Worm (Caenorhabditis elegans) whole organism, dauer: ENCODE measurements around the gene stg-1.

ENCODE experiments used
- unc-62 ChIP-seq: sonication (generic microtip); optimal IDR thresholded peaks from 2 replicates; lab custom pipeline; 2017; ENCODE audit warnings: missing biosample characterization, missing genetic modification reagents, missing genetic modification characterization

The stg-1 gene

ce11 chrII:10060508-10060907 is at the start of gene stg-1:
Gene stg-1 (minus strand): TSS chrII:10060660.
- no peak for TF ChIP-seq unc-62 (GFP tag; lab: Kevin White, UChicago)

ce11 chrII:10108377-10108776 is 47.9 kb upstream of the stg-1 start, which contains the start of the genes ZK945.7 and ZK945.8:
Gene ZK945.7 (minus strand): TSS chrII:10108477.
Gene ZK945.8 (plus strand): TSS chrII:10108651.
- TF ChIP-seq unc-62 (GFP tag; lab: Kevin White, UChicago): no peak

- no peak for TF ChIP-seq unc-62 (GFP tag; lab: Kevin White, UChicago)
Observed at ce11 chrII:10106870-10107269, 46.4 kb upstream of the stg-1 start, which contains the start of gene ZK945.6. Gene ZK945.6 (minus strand): TSS chrII:10106970.

- no peak for TF ChIP-seq unc-62 (GFP tag; lab: Kevin White, UChicago)
Observed at ce11 chrII:10105604-10106003, 45.1 kb upstream of the stg-1 start, which contains the start of gene ZK945.4. Gene ZK945.4 (minus strand): TSS chrII:10105704.

ce11 chrII:10103212-10103611 is 42.8 kb upstream of the stg-1 start:
- no peak for TF ChIP-seq unc-62 (GFP tag; lab: Kevin White, UChicago)

ce11 chrII:10099804-10100360 is 39.4 kb upstream of the stg-1 start, which contains the start of the genes pas-7 and puf-12:
Gene pas-7 (minus strand): TSS chrII:10099854.
Gene puf-12 (plus strand): TSS chrII:10100310.
- no peak for TF ChIP-seq unc-62 (GFP tag; lab: Kevin White, UChicago)

ce11 chrII:10099072-10099471 is 38.6 kb upstream of the stg-1 start:
- TF ChIP-seq unc-62 (GFP tag; lab: Kevin White, UChicago): no peak

ce11 chrII:10098428-10098827 is 38.0 kb upstream of the stg-1 start:
- TF ChIP-seq unc-62 (GFP tag; lab: Kevin White, UChicago): no peak

- TF ChIP-seq unc-62 (GFP tag; lab: Kevin White, UChicago): no peak
Observed at ce11 chrII:10095224-10095623, 34.8 kb upstream of the stg-1 start.

- TF ChIP-seq unc-62 (GFP tag; lab: Kevin White, UChicago): no peak
Observed at ce11 chrII:10094190-10094923, 33.9 kb upstream of the stg-1 start, which contains the start of gene lact-2. Gene lact-2 (plus strand): TSS chrII:10094873.

ce11 chrII:10093120-10093519 is 32.7 kb upstream of the stg-1 start:
- TF ChIP-seq unc-62 (GFP tag; lab: Kevin White, UChicago): no peak

- no peak for TF ChIP-seq unc-62 (GFP tag; lab: Kevin White, UChicago)
Observed at ce11 chrII:10084482-10084881, 24.0 kb upstream of the stg-1 start.

- no peak for TF ChIP-seq unc-62 (GFP tag; lab: Kevin White, UChicago)
Observed at ce11 chrII:10075794-10076193, 15.3 kb upstream of the stg-1 start.

- no peak for TF ChIP-seq unc-62 (GFP tag; lab: Kevin White, UChicago)
Observed at ce11 chrII:10073986-10074385, 13.5 kb upstream of the stg-1 start.

ce11 chrII:10067817-10068216 is 7.4 kb upstream of the stg-1 start, which contains the start of gene die-1:
Gene die-1 (minus strand): TSS chrII:10067917.
- no peak for TF ChIP-seq unc-62 (GFP tag; lab: Kevin White, UChicago)

- TF ChIP-seq unc-62 (GFP tag; lab: Kevin White, UChicago): no peak
Observed at ce11 chrII:10065472-10065871, 5.0 kb upstream of the stg-1 start.
